Fruit fly (Drosophila melanogaster): ENCODE measurements around the gene mRNA-cap.
A peak's percentile ranks its signal among the peaks of the same experiment; 100 is the strongest.

mRNA-cap gene

DNA sequence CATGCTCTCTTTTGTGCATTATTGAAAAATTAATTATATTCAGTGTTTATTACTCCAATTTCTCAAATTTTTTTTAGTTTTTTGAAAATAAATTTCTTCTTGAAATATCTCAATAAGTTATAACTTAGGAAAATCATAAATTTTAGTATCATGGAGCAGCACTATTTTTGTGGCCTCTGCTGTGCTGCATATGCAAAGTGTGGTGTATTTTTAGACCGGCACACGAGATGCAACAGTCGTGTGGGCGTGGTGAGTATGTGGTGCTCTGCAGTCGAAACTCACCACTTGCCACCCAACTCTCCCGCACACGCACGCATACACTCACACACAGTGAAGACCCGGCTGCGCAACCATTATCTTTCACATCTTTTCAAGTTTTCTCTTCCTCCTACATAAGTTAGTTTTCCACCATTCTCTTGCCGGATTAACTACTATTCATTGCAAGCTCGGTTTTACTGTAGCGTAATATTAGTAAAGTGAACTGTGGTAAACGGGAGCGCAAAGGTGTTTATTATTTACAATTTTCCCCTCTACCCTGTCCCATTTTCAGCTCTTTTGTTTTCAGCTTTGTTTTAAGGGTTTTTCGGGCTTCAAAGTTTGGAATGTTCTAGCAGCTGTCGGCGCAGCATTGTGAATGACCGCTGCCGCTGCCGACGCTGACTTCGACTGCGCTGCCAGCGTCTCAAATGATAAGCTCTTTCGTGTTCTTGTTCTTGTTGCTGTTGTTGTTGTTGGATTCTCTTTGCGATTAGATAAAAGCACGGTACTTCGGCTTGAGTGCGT is 34.0 kb downstream of the mRNA-cap start (continued):
- TF ChIP-seq CG1529 (GFP tag; optimal IDR thresholded peaks at IDR 0.05): peak; percentile 46
- TF ChIP-seq p53 (GFP tag; optimal IDR thresholded peaks at IDR 0.05): no peak
- TF ChIP-seq yki (optimal IDR thresholded peaks at IDR 0.05): no peak
- peak; percentile 16 to 22 for TF ChIP-seq Trl (optimal IDR thresholded peaks at IDR 0.05)
- peak; percentile 20 for TF ChIP-seq Trl (GFP tag; optimal IDR thresholded peaks at IDR 0.05)
- no peak for TF ChIP-seq Atf6 (GFP tag; IDR thresholded peaks at IDR 0.05)
- peak; percentile 38 for TF ChIP-seq CG10209 (GFP tag; optimal IDR thresholded peaks at IDR 0.05)
- no peak for TF ChIP-seq CG3847 (GFP tag; IDR thresholded peaks at IDR 0.05)
- peak; percentile 22 for TF ChIP-seq ac (GFP tag; optimal IDR thresholded peaks at IDR 0.05)
- peak; percentile 29; the same call in 1 of the 2 replicates for TF ChIP-seq E2f1 (GFP tag; IDR thresholded peaks at IDR 0.05)
- peak; percentile 57 for TF ChIP-seq CG4820 (GFP tag; optimal IDR thresholded peaks at IDR 0.05)
- no peak for TF ChIP-seq CG10565 (GFP tag; optimal IDR thresholded peaks at IDR 0.05)
- TF ChIP-seq pita (GFP tag; optimal IDR thresholded peaks at IDR 0.05): no peak
- TF ChIP-seq ash1 (GFP tag; optimal IDR thresholded peaks at IDR 0.05): no peak
- TF ChIP-seq CG7928 (GFP tag; optimal IDR thresholded peaks at IDR 0.05): no peak
- TF ChIP-seq CG5953 (GFP tag; IDR thresholded peaks at IDR 0.05): peak; percentile 43; the same call in 1 of the 2 replicates
- TF ChIP-seq wek (GFP tag; optimal IDR thresholded peaks at IDR 0.05): no peak
- peak; percentile 60 for TF ChIP-seq CG8359 (GFP tag; optimal IDR thresholded peaks at IDR 0.05; ENCODE audit: borderline replicate concordance)
- no peak for TF ChIP-seq CG14965 (GFP tag; optimal IDR thresholded peaks at IDR 0.05; ENCODE audit: borderline replicate concordance)
- TF ChIP-seq Opbp (GFP tag; IDR thresholded peaks at IDR 0.05; ENCODE audit: partially characterized antibody): no peak
- no peak for TF ChIP-seq Jarid2 (GFP tag; optimal IDR thresholded peaks at IDR 0.05)
- TF ChIP-seq CG1233 (GFP tag; optimal IDR thresholded peaks at IDR 0.05): peak; percentile 63
- TF ChIP-seq CG7271 (tag; optimal IDR thresholded peaks at IDR 0.05): peak; percentile 70
- no peak for TF ChIP-seq CG3407 (GFP tag; optimal IDR thresholded peaks at IDR 0.05)
- TF ChIP-seq CG1832 (GFP tag; optimal IDR thresholded peaks at IDR 0.05): no peak
- TF ChIP-seq peb (GFP tag; IDR thresholded peaks at IDR 0.05): no peak
- peak; percentile 12 for TF ChIP-seq jing (GFP tag; optimal IDR thresholded peaks at IDR 0.05)
- TF ChIP-seq tgo (GFP tag; IDR thresholded peaks at IDR 0.05): 0 out of 3 replicates have a peak, but pooled peaks have one; percentile 31
- TF ChIP-seq Sry-δ (GFP tag; optimal IDR thresholded peaks at IDR 0.05): peak; percentile 2
- peak; percentile 40 for TF ChIP-seq CG1603 (tag; optimal IDR thresholded peaks at IDR 0.05)
- TF ChIP-seq CG9876 (GFP tag; optimal IDR thresholded peaks at IDR 0.05): no peak
- TF ChIP-seq cato (GFP tag; optimal IDR thresholded peaks at IDR 0.05; ENCODE audit: borderline replicate concordance): no peak
- peak; percentile 5 for TF ChIP-seq Camta (GFP tag; optimal IDR thresholded peaks at IDR 0.05)
- TF ChIP-seq kni (GFP tag; optimal IDR thresholded peaks at IDR 0.05): peak; percentile 16
- TF ChIP-seq crp (GFP tag; optimal IDR thresholded peaks at IDR 0.05): peak in 1 of 2 experiments; percentile 13
- no peak for TF ChIP-seq CG31224 (GFP tag; IDR thresholded peaks at IDR 0.05)
- peak; percentile 27 for TF ChIP-seq org-1 (GFP tag; optimal IDR thresholded peaks at IDR 0.05)
- no peak for TF ChIP-seq hkb (optimal IDR thresholded peaks at IDR 0.05)
- peak; percentile 82 for TF ChIP-seq hkb (GFP tag; IDR thresholded peaks at IDR 0.05)
- TF ChIP-seq unpg (GFP tag; optimal IDR thresholded peaks at IDR 0.05): peak; percentile 73
- no peak for TF ChIP-seq CG13894 (tag; optimal IDR thresholded peaks at IDR 0.05)
- TF ChIP-seq Oli (tag; optimal IDR thresholded peaks at IDR 0.05): peak; percentile 65
- no peak for TF ChIP-seq Bdp1 (GFP tag; optimal IDR thresholded peaks at IDR 0.05)
- TF ChIP-seq Dek (tag; optimal IDR thresholded peaks at IDR 0.05): peak; percentile 22
- peak; percentile 49 for TF ChIP-seq kah (GFP tag; optimal IDR thresholded peaks at IDR 0.05)
- TF ChIP-seq HLH54F (GFP tag; optimal IDR thresholded peaks at IDR 0.05): no peak
- TF ChIP-seq pum (GFP tag; optimal IDR thresholded peaks at IDR 0.05): peak; percentile 46
- TF ChIP-seq CG13123 (GFP tag; optimal IDR thresholded peaks at IDR 0.05): no peak
- TF ChIP-seq fd96Cb (tag; optimal IDR thresholded peaks at IDR 0.05): peak; percentile 71
- TF ChIP-seq disco-r (GFP tag; optimal IDR thresholded peaks at IDR 0.05): no peak
